Worm (Caenorhabditis elegans) whole organism, L2 larva: ENCODE measurements around the gene F10E9.10.

Experiments
- lsy-2 ChIP-seq, 2 experiments: fragments of 150-350 bp in 1 of 2; sonication (generic microtip) in 1 of 2; optimal IDR thresholded peaks; 2 replicates each; lab custom pipeline; 2014 to 2017; ENCODE audit warnings: missing biosample characterization in 2 of 2, missing genetic modification characterization in 2 of 2
- nhr-11 ChIP-seq: fragments of 150-350 bp; optimal IDR thresholded peaks from 2 replicates; lab custom pipeline; 2014; ENCODE audit warnings: missing biosample characterization, missing genetic modification characterization
- unc-39 ChIP-seq: fragments of 150-350 bp; optimal IDR thresholded peaks from 2 replicates; lab custom pipeline; 2014; ENCODE audit warnings: missing biosample characterization, missing genetic modification characterization

DNA sequence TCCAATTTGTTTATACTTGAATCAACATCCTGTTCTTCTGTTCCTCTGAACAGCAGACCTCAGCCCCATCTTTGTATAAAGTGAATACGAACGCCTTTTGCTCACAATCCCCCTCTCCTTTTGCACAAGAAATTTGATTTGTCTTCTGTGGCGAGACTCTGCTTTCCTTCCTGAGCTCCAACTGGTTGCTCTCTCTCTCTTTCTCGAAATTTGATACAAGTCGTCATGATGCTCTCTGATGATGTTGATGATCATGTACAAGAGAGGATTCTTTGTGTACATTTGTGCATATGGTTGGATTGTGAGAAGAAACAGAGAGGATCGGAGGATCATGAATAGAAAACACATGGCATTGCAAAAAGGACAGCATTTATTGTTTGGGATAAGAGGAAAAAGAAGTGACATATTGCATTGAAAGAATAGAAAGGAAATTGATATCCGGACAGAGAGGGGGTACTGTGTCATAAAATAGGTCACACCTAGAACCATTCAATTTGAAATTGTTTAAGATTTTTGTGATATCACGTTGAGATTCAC lies 19.2 kb downstream of the F10E9.10 start:
- TF ChIP-seq unc-39 (no peak), nhr-11 (no peak), lsy-2 (tag; optimal IDR thresholded peaks at IDR 0.05; lab: Kevin White, UChicago) (no peak)
